Worm (Caenorhabditis elegans): Measurements from ENCODE around the gene C43H6.6.

- no peak for TF ChIP-seq nhr-10 (tag; optimal IDR thresholded peaks at IDR 0.05)
- TF ChIP-seq zfp-2 (tag; optimal IDR thresholded peaks at IDR 0.05): no peak
- TF ChIP-seq lin-15B (tag; optimal IDR thresholded peaks at IDR 0.05): no peak
- TF ChIP-seq ZK546.5 (tag; optimal IDR thresholded peaks at IDR 0.05): no peak
- no peak for TF ChIP-seq pqm-1 (tag; optimal IDR thresholded peaks at IDR 0.05)
- no peak for TF ChIP-seq jun-1 (tag; optimal IDR thresholded peaks at IDR 0.05)
These were observed 26.0 kb upstream of the C43H6.6 start for ce11 chrX:2369073-2369472.

Data from whole organism, L4 larva.